Worm (Caenorhabditis elegans): ENCODE data around the gene ubc-1.

DNA sequence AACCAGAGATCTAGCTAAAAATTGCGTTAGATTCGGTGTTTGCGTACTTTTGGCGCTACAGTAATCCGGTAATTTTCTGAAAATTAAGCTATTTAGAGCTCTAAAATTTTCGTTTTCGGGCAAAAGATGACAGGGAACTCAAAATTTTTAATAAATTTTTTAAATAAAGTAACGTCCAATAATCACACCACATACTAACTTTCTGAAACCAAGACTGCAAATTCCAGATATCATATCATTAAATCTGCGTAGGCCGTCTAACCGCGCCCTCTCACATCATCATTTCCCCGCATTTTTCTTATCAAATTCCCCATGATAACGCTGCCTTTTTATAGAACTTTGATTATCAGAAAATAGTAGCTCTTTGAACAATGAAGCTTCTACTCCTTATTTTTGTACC is 14.6 kb downstream of the ubc-1 start, which contains the start of gene drd-50:
- TF ChIP-seq flt-1 (GFP tag; IDR thresholded peaks at IDR 0.05) (no peak), cog-1 (tag; optimal IDR thresholded peaks at IDR 0.05) (no peak)
